Worm (Caenorhabditis elegans) whole organism, mixed stage, embryonic: Measurements from ENCODE around the gene dyf-7.

ENCODE experiments used
- M03D4.4 ChIP-seq: sonication (generic microtip); optimal IDR thresholded peaks from 2 replicates; lab custom pipeline; 2017; ENCODE audit warnings: mild to moderate bottlenecking, missing genetic modification characterization, missing compliant biosample characterization
- bed-3 ChIP-seq: fragments of 200-800 bp; sonication (Bioruptor generic); optimal IDR thresholded peaks from 3 replicates; lab custom pipeline; 2018; ENCODE audit warnings: mild to moderate bottlenecking, missing genetic modification characterization, moderate library complexity, missing compliant biosample characterization
- blmp-1 ChIP-seq: fragments of 150-350 bp; optimal IDR thresholded peaks from 2 replicates; lab custom pipeline; 2014; ENCODE audit warnings: missing biosample characterization, missing genetic modification characterization
- ceh-83 ChIP-seq: fragments of 200-800 bp; sonication (Bioruptor generic); optimal IDR thresholded peaks from 2 replicates; lab custom pipeline; 2018; ENCODE audit warnings: mild to moderate bottlenecking, missing genetic modification characterization, missing compliant biosample characterization
- ces-1 ChIP-seq: fragments of 150-350 bp; optimal IDR thresholded peaks from 2 replicates; lab custom pipeline; 2014; ENCODE audit warnings: missing biosample characterization, missing genetic modification reagents, missing genetic modification characterization
- drap-1 ChIP-seq: fragments of 200-800 bp; sonication (Bioruptor generic); optimal IDR thresholded peaks from 3 replicates; lab custom pipeline; 2018; ENCODE audit warnings: mild to moderate bottlenecking, missing genetic modification characterization, missing compliant biosample characterization
- elt-1 ChIP-seq: sonication (generic microtip); optimal IDR thresholded peaks from 2 replicates; lab custom pipeline; 2017; ENCODE audit warnings: missing genetic modification characterization, mild to moderate bottlenecking, missing compliant biosample characterization, antibody characterized with exemption, moderate library complexity, borderline replicate concordance; ENCODE audit not compliant: insufficient read depth
- elt-3 ChIP-seq: fragments of 150-350 bp; optimal IDR thresholded peaks from 2 replicates; lab custom pipeline; 2014; ENCODE audit warnings: missing biosample characterization, missing genetic modification characterization
- flh-1 ChIP-seq: fragments of 200-800 bp; sonication (Bioruptor generic); optimal IDR thresholded peaks from 2 replicates; lab custom pipeline; 2018; ENCODE audit warnings: mild to moderate bottlenecking, missing genetic modification characterization, moderate library complexity, missing compliant biosample characterization
- ham-2 ChIP-seq: fragments of 200-800 bp; sonication (Bioruptor generic); optimal IDR thresholded peaks from 2 replicates; lab custom pipeline; 2018; ENCODE audit warnings: mild to moderate bottlenecking, missing genetic modification characterization, missing compliant biosample characterization
- hlh-1 ChIP-seq: fragments of 150-350 bp; optimal IDR thresholded peaks from 2 replicates; lab custom pipeline; 2014; ENCODE audit warnings: missing biosample characterization, missing genetic modification reagents, missing genetic modification characterization
- lin-13 ChIP-seq: fragments of 150-350 bp; optimal IDR thresholded peaks from 2 replicates; lab custom pipeline; 2014; ENCODE audit warnings: missing biosample characterization, missing genetic modification characterization
- lin-32 ChIP-seq: fragments of 200-800 bp; sonication (Bioruptor generic); optimal IDR thresholded peaks from 2 replicates; lab custom pipeline; 2018; ENCODE audit warnings: mild to moderate bottlenecking, missing genetic modification characterization, missing compliant biosample characterization
- lsy-2 ChIP-seq: fragments of 150-350 bp; optimal IDR thresholded peaks from 2 replicates; lab custom pipeline; 2014; ENCODE audit warnings: missing biosample characterization, missing genetic modification characterization
- mep-1 ChIP-seq: fragments of 150-350 bp; optimal IDR thresholded peaks from 2 replicates; lab custom pipeline; 2017; ENCODE audit warnings: missing biosample characterization, missing genetic modification reagents, missing genetic modification characterization, inconsistent platforms
- mls-2 ChIP-seq: sonication (generic microtip); optimal IDR thresholded peaks from 2 replicates; lab custom pipeline; 2016; ENCODE audit warnings: mild to moderate bottlenecking, missing genetic modification characterization, moderate library complexity, missing compliant biosample characterization
- nhr-12 ChIP-seq: fragments of 150-350 bp; optimal IDR thresholded peaks from 2 replicates; lab custom pipeline; 2014; ENCODE audit warnings: missing biosample characterization, missing genetic modification characterization
- nhr-2 ChIP-seq: fragments of 150-350 bp; optimal IDR thresholded peaks from 2 replicates; lab custom pipeline; 2014; ENCODE audit warnings: missing biosample characterization, missing genetic modification characterization
- nhr-237 ChIP-seq: fragments of 150-350 bp; optimal IDR thresholded peaks from 2 replicates; lab custom pipeline; 2014; ENCODE audit warnings: missing biosample characterization, missing genetic modification characterization
- nhr-76 ChIP-seq: sonication (generic microtip); optimal IDR thresholded peaks from 2 replicates; lab custom pipeline; 2017; ENCODE audit warnings: missing biosample characterization, missing genetic modification characterization
- pha-4 ChIP-seq: fragments of 150-350 bp; optimal IDR thresholded peaks from 2 replicates; lab custom pipeline; 2018; ENCODE audit warnings: missing biosample characterization, missing genetic modification reagents, missing genetic modification characterization
- sem-2 ChIP-seq: fragments of 200-800 bp; sonication (Bioruptor generic); optimal IDR thresholded peaks from 2 replicates; lab custom pipeline; 2018; ENCODE audit warnings: mild to moderate bottlenecking, missing genetic modification characterization, missing compliant biosample characterization
- snpc-4 ChIP-seq: fragments of 150-350 bp; optimal IDR thresholded peaks from 2 replicates; lab custom pipeline; 2014; ENCODE audit warnings: missing biosample characterization, missing genetic modification characterization
- sptf-1 ChIP-seq: sonication (generic microtip); optimal IDR thresholded peaks from 2 replicates; lab custom pipeline; 2017; ENCODE audit warnings: mild to moderate bottlenecking, missing genetic modification characterization, moderate library complexity, missing compliant biosample characterization
- tbx-8 ChIP-seq: fragments of 200-800 bp; sonication (Bioruptor generic); optimal IDR thresholded peaks from 2 replicates; lab custom pipeline; 2018; ENCODE audit warnings: mild to moderate bottlenecking, missing genetic modification characterization, moderate library complexity, missing compliant biosample characterization
- unc-120 ChIP-seq: sonication (generic microtip); optimal IDR thresholded peaks from 2 replicates; lab custom pipeline; 2017; ENCODE audit warnings: missing genetic modification characterization, missing compliant biosample characterization; ENCODE audit not compliant: poor library complexity, severe bottlenecking
- unc-39 ChIP-seq: fragments of 150-350 bp; optimal IDR thresholded peaks from 2 replicates; lab custom pipeline; 2014; ENCODE audit warnings: missing biosample characterization, missing genetic modification characterization
- unc-62 ChIP-seq: fragments of 150-350 bp; optimal IDR thresholded peaks from 2 replicates; lab custom pipeline; 2014; ENCODE audit warnings: missing biosample characterization, missing genetic modification reagents, missing genetic modification characterization
- zip-8 ChIP-seq: fragments of 150-350 bp; optimal IDR thresholded peaks from 2 replicates; lab custom pipeline; 2014; ENCODE audit warnings: missing biosample characterization, missing genetic modification characterization
- ztf-11 ChIP-seq: fragments of 150-350 bp; optimal IDR thresholded peaks from 2 replicates; lab custom pipeline; 2014; ENCODE audit warnings: missing biosample characterization, missing genetic modification characterization

The dyf-7 gene

ce11 chrX:9656772-9657171 is 41.7 kb upstream of the dyf-7 start:
- TF ChIP-seq pha-4 (no peak), drap-1 (no peak), unc-62 (GFP tag; lab: Kevin White, UChicago) (no peak), lin-32 (no peak), flh-1 (GFP tag; lab: Kevin White, UChicago) (no peak), lin-13 (tag; lab: Kevin White, UChicago) (no peak), sem-2 (GFP tag; lab: Kevin White, UChicago) (no peak), bed-3 (GFP tag; lab: Kevin White, UChicago) (no peak), ces-1 (GFP tag; lab: Kevin White, UChicago) (no peak), nhr-76 (no peak), hlh-1 (no peak), elt-3 (tag; lab: Kevin White, UChicago) (no peak), mep-1 (tag; lab: Kevin White, UChicago) (no peak), blmp-1 (tag; lab: Kevin White, UChicago) (no peak), ham-2 (GFP tag; lab: Kevin White, UChicago) (no peak), elt-1 (tag; lab: Kevin White, UChicago) (no peak), sptf-1 (tag; lab: Kevin White, UChicago) (no peak), lsy-2 (tag; lab: Kevin White, UChicago) (no peak)

DNA sequence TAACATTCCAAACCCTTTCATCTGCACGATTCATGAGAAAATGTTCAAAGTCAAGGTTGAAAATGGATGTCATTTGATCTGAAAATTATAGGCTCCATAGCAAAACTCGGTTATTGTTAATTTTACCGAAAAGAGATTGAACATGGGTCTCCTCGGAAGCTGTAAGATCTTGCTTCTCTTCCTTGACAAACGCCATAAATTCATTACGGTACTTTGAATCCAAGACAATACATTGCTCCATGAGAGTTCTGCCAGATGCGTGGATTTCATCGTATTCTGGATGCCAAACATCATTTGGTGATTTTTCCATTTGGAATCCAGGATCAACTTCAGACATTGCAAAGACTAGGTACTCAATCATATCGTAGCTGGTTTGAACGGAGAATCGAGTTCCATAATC is 32.5 kb upstream of the dyf-7 start:
- TF ChIP-seq nhr-237 (tag; lab: Kevin White, UChicago) (no peak), ceh-83 (no peak)

- TF ChIP-seq elt-1 (tag; lab: Kevin White, UChicago) (peak; percentile 79), nhr-76 (no peak), ces-1 (GFP tag; lab: Kevin White, UChicago) (peak; percentile 38)
These were observed 31.1 kb upstream of the dyf-7 start for ce11 chrX:9667391-9667790.

- TF ChIP-seq lin-32, result no peak
- no peak for TF ChIP-seq drap-1
- peak; percentile 33 for TF ChIP-seq unc-120
- no peak for TF ChIP-seq flh-1 (GFP tag; lab: Kevin White, UChicago)
- TF ChIP-seq elt-3 (tag; lab: Kevin White, UChicago), result no peak
- no peak for TF ChIP-seq unc-39 (tag; lab: Kevin White, UChicago)
- TF ChIP-seq lsy-2 (tag; lab: Kevin White, UChicago), result no peak
- TF ChIP-seq snpc-4 (tag; lab: Kevin White, UChicago), result no peak
- TF ChIP-seq tbx-8 (GFP tag; lab: Kevin White, UChicago), result no peak
- TF ChIP-seq sptf-1 (tag; lab: Kevin White, UChicago), result peak; percentile 55
- no peak for TF ChIP-seq M03D4.4 (tag; lab: Kevin White, UChicago)
- TF ChIP-seq mls-2 (tag; lab: Kevin White, UChicago), result no peak
- no peak for TF ChIP-seq nhr-12 (tag; lab: Kevin White, UChicago)
- no peak for TF ChIP-seq sem-2 (GFP tag; lab: Kevin White, UChicago)
- no peak for TF ChIP-seq ces-1 (GFP tag; lab: Kevin White, UChicago)
- TF ChIP-seq lin-13 (tag; lab: Kevin White, UChicago), result no peak
- peak; percentile 14 for TF ChIP-seq unc-62 (GFP tag; lab: Kevin White, UChicago)
- TF ChIP-seq ham-2 (GFP tag; lab: Kevin White, UChicago), result no peak
- no peak for TF ChIP-seq blmp-1 (tag; lab: Kevin White, UChicago)
- TF ChIP-seq nhr-237 (tag; lab: Kevin White, UChicago), result no peak
- no peak for TF ChIP-seq pha-4
- TF ChIP-seq nhr-2 (tag; lab: Kevin White, UChicago), result no peak
- TF ChIP-seq, all 35 proteins: peak for 3
These were observed 29.9 kb upstream of the dyf-7 start, which contains the start of gene T14B1.1 for ce11 chrX:9668554-9668953. Gene T14B1.1, minus strand, starts transcription at chrX:9668723.

DNA sequence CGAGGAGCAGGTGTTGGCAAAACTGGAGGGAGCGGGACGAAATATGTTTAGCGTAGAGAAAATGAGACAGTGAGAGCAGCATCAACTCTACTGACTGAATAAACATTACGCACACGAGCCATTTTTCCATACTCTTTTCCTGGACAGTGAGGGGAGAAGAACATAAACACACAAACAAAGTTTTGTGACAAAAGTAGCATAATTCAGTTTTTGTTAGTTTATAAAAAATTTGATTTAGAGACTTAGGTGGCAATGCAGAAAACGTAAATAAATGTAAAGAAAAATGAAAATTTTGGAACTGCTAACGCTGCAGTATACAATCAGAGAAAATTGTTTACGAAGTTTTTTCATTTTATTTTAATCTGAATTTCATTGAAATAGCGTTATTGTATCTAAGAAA is 25.2 kb upstream of the dyf-7 start:
- TF ChIP-seq nhr-76 (no peak), M03D4.4 (tag; lab: Kevin White, UChicago) (no peak), tbx-8 (GFP tag; lab: Kevin White, UChicago) (no peak), unc-120 (no peak), zip-8 (tag; lab: Kevin White, UChicago) (no peak), ces-1 (GFP tag; lab: Kevin White, UChicago) (no peak), snpc-4 (tag; lab: Kevin White, UChicago) (no peak), lin-13 (tag; lab: Kevin White, UChicago) (no peak), ceh-83 (no peak), ztf-11 (tag; lab: Kevin White, UChicago) (no peak), unc-62 (GFP tag; lab: Kevin White, UChicago) (no peak), sem-2 (GFP tag; lab: Kevin White, UChicago) (no peak), ham-2 (GFP tag; lab: Kevin White, UChicago) (no peak), flh-1 (GFP tag; lab: Kevin White, UChicago) (no peak), sptf-1 (tag; lab: Kevin White, UChicago) (no peak)
- TF ChIP-seq, all 35 proteins: peak for 0
